Fruit fly (Drosophila melanogaster): Measurements from ENCODE around the gene alphaTub84B.

Gene alphaTub84B

dm6 chr3R:7086377-7087200 is at the start of gene alphaTub84B:
Gene alphaTub84B (plus strand): TSS chr3R:7086599.
- TF ChIP-seq noc (tag; optimal IDR thresholded peaks at IDR 0.05): peak; percentile 66

DNA sequence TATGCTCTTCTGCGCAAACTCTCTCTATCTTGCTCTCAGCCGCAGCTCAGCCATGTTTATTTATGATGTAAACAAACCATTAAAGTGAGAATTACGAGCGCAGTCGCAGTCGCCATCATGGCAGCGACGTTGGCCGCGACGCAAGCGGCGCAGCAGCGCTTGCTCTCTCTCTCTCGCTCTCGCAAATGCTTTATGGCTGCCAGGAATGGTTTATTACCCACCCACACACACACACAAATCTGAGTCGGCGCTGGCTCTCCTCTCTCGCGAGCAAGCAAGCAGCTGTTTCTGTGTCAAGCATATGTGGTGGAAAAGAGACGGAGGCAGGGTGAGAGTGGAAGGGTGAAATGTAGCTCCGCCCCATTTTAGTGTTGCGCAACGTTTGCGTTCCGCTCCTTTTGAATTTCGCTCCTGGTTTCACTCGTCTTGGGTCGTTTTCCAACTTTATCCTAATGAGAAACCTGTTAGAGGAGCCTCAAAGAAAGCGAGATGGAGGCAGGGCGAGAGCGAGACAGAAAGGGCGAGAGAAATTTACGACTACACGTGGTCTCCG is 49.1 kb upstream of the alphaTub84B start:
- no peak for TF ChIP-seq noc (tag; optimal IDR thresholded peaks at IDR 0.05)

- TF ChIP-seq noc (tag; optimal IDR thresholded peaks at IDR 0.05): no peak
Measured at dm6 chr3R:7040894-7041293, 45.5 kb upstream of the alphaTub84B start.

DNA sequence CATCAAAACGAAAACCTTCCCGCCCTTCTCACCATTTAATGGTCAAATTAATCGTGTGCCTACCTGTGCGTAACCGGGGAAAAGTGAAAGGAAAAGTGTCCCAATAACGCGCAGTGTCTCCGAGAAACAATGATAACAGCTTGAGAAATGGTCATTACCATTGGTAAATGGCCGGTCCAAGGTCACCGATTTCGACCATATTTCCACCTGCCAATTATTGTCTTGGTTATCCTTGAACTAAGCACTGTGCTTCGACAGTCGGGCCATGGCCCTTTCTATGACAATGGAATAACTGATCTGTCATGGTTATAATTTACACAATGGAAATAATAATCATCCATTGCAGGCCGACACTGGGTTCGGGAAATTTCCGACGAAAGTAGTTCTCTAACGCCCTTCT is 42.4 kb upstream of the alphaTub84B start:
- no peak for TF ChIP-seq noc (tag; optimal IDR thresholded peaks at IDR 0.05)

DNA sequence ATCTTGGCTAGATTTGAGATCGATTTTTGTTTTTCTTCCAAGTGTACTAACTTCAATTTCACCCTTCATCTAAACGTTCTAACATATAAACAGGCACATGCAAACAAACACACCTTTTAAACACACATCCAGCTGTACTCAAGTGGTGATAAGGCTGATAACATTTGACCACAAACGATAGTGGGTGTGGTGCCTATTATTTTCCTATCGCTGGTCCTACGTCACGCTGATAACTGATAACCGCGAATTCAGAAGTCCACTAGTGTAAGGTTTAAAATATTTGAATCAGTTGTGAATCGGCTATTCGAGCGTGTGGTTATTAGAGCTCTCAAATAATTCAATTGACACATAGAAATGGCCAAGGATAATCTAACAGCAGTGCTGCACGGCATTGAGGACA is 34.2 kb upstream of the alphaTub84B start, which contains the start of gene Sodh1:
Sodh1 (plus strand) TSS at position 94 of the 400 bp plus-strand sequence.
- peak; percentile 54 for TF ChIP-seq noc (tag; optimal IDR thresholded peaks at IDR 0.05)

- no peak for TF ChIP-seq noc (tag; optimal IDR thresholded peaks at IDR 0.05)
Measured at dm6 chr3R:7054286-7054685, 32.1 kb upstream of the alphaTub84B start, which contains the start of gene CG1979. Gene CG1979 (plus strand): TSS chr3R:7054586.

- TF ChIP-seq noc (tag; optimal IDR thresholded peaks at IDR 0.05): peak; percentile 63
Measured at dm6 chr3R:7058017-7058416, 28.4 kb upstream of the alphaTub84B start.

dm6 chr3R:7059015-7059414 is 27.4 kb upstream of the alphaTub84B start, which contains the start of gene dj:
Gene dj (plus strand): TSS chr3R:7059315.
- TF ChIP-seq noc (tag; optimal IDR thresholded peaks at IDR 0.05): no peak

DNA sequence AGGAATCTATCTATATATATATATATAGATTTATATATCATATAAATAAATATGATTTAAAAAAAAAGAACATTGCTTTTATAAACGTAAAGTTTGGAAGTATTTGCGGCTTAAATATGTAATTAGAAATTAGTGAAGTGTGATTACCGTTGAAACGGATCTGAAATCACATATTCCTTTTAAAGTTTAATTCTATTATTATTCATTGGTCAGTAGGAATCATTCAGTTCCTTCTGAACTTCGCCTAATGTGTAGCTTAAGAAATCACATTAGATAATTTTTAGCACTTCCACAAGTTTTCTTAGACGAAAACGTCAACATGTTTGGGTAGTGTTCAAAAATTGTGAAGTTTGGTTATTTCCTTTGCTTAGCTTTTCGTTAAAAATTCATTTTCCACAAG is 25.9 kb upstream of the alphaTub84B start, which contains the start of gene djl:
djl (plus strand) TSS at position 301 of the 400 bp plus-strand sequence.
- TF ChIP-seq noc (tag; optimal IDR thresholded peaks at IDR 0.05): no peak

dm6 chr3R:7061875-7062274 is 24.5 kb upstream of the alphaTub84B start, which contains the start of gene Mst84B:
Gene Mst84B (plus strand): TSS chr3R:7062175.
- no peak for TF ChIP-seq noc (tag; optimal IDR thresholded peaks at IDR 0.05)

DNA sequence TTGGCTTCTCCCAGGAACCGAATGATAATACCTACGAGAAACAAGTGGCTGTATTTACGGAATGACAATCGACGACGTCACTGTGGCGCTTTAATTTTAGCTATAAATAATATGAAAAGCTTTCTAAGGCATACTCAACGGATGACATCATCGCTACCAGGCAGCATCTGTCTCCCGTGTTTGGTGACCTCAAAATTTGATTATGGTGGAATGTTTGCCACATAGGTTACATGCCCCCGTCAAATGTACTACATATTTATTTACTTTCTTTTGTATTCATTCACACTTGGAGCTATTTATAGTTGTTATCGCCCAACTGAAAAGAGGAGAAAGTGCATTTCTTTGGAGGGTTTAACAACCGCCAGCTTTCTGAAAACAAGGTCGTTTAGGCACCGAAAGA is 20.1 kb upstream of the alphaTub84B start:
- TF ChIP-seq noc (tag; optimal IDR thresholded peaks at IDR 0.05): no peak

DNA sequence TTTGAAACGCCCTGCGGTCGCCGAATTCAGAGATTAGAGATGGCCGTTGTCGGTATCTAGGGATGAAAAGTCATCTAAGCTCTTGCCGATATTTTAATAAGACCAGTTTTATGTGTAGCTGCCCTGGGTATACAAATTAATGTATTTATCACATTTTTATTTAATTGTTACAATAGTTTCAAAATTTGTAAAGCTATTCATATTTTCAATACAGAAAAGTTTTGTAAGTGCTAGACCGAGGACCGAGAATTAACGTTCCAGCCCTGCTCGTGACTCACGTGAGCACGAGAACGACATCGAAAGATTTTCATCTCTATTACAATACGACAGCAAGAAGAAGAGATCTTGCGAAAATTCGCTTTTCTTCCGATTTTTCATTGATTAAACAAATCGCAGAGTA is 19.3 kb upstream of the alphaTub84B start, which contains the start of the genes CG1105 and CG1965:
CG1105 (minus strand) TSS at position 45 of the 400 bp plus-strand sequence.
CG1965 (plus strand) TSS at position 310 of the 400 bp plus-strand sequence.
- peak; percentile 81 for TF ChIP-seq noc (tag; optimal IDR thresholded peaks at IDR 0.05)

DNA sequence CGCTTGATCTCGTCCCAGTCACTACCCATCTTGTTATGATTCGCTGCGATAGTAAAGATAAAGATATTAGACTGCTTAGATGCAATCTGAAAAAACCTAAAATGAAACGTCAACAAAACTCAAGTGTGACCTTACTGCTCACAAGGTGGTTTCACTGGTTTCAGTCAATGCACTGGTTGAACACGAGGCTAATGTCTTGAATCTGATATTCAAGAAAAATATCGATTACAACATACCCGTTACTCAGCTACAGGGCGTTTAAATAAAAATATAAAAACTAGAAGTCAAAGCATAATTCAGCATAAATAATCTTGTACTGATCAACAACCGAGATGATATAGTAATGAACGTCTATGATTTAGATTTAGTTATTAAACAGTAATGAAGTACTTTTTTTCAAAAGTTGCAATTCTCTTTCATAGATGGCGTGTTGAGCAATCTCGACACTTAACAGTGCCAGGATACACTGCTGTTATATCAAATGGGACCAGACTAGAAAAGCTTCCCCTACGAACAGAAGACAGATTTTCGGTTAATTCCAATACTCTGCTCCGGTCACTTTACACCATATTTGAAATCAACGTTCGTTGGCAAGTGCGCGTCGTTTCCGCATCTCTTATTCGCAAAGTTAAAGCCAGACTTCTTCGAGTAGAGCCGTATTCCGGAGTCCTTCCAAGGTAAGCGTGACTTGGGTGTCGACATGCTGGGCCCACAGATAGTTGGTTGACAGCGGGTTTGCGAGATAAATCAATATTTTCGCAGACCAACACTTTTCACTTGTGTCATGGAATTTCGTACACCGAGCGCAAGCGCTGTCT is 11.9 kb upstream of the alphaTub84B start, which contains the start of the genes Ufl1 and CG1943:
Ufl1 (minus strand) TSS at position 156 of the 818 bp plus-strand sequence.
CG1943 (plus strand) TSS at position 563 of the 818 bp plus-strand sequence.
- TF ChIP-seq noc (tag; optimal IDR thresholded peaks at IDR 0.05): no peak

DNA sequence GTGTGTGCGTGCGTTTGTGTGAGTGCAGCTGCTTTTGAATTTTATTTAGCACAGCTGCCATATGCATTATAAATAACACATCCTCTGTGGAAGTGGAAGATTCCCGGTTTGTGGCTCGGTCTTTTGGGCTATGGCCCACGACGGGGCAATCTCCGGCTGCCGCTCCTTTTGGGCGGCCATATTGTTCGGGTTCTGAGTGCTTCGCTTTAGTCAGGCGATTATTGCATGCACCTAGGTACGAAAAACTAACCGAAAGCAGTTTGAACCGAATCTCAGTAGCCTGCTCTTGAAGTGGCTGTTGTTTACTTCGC is 11.3 kb upstream of the alphaTub84B start:
- no peak for TF ChIP-seq noc (tag; optimal IDR thresholded peaks at IDR 0.05)

dm6 chr3R:7075712-7076183 is 10.7 kb upstream of the alphaTub84B start:
- peak; percentile 92 for TF ChIP-seq noc (tag; optimal IDR thresholded peaks at IDR 0.05)
